Worm (Caenorhabditis elegans) whole organism, late embryonic: Measurements from ENCODE around the gene ctr-9.

Experiments used
- C08G9.2 ChIP-seq: sonication (generic microtip); optimal IDR thresholded peaks from 2 replicates; lab custom pipeline; 2016; ENCODE audit warnings: mild to moderate bottlenecking, missing genetic modification characterization, moderate library complexity, missing compliant biosample characterization
- C38D4.7 ChIP-seq: fragments of 200-800 bp; sonication (Bioruptor generic); optimal IDR thresholded peaks from 2 replicates; lab custom pipeline; 2018; ENCODE audit warnings: mild to moderate bottlenecking, missing genetic modification characterization, moderate library complexity, missing compliant biosample characterization
- K02D7.2 ChIP-seq: sonication (generic microtip); optimal IDR thresholded peaks from 2 replicates; lab custom pipeline; 2017; ENCODE audit warnings: mild to moderate bottlenecking, missing genetic modification characterization, missing compliant biosample characterization
- T23F11.4 ChIP-seq: fragments of 200-800 bp; sonication (Bioruptor generic); optimal IDR thresholded peaks from 2 replicates; lab custom pipeline; 2018; ENCODE audit warnings: mild to moderate bottlenecking, missing genetic modification characterization, missing compliant biosample characterization
- Y22D7AL.16 ChIP-seq: sonication (generic microtip); optimal IDR thresholded peaks from 2 replicates; lab custom pipeline; 2016; ENCODE audit warnings: missing genetic modification characterization, missing compliant biosample characterization
- ahr-1 ChIP-seq: sonication (generic microtip); optimal IDR thresholded peaks from 2 replicates; lab custom pipeline; 2016; ENCODE audit warnings: missing genetic modification characterization, missing compliant biosample characterization
- ama-1 ChIP-seq: fragments of 150-350 bp; optimal IDR thresholded peaks from 2 replicates; lab custom pipeline; 2014
- ceh-14 ChIP-seq: sonication (generic microtip); optimal IDR thresholded peaks from 2 replicates; lab custom pipeline; 2016; ENCODE audit warnings: missing genotype, missing genetic modification characterization, missing compliant biosample characterization
- ceh-18 ChIP-seq: sonication (generic microtip); optimal IDR thresholded peaks from 2 replicates; lab custom pipeline; 2016; ENCODE audit warnings: missing genetic modification characterization, missing compliant biosample characterization
- ceh-2 ChIP-seq: sonication (generic microtip); optimal IDR thresholded peaks from 2 replicates; lab custom pipeline; 2016; ENCODE audit warnings: missing genotype, missing genetic modification characterization, missing compliant biosample characterization
- ceh-30 ChIP-seq: fragments of 150-350 bp; optimal IDR thresholded peaks from 2 replicates; lab custom pipeline; 2014; ENCODE audit warnings: missing biosample characterization, missing genetic modification characterization
- ceh-31 ChIP-seq: sonication (generic microtip); optimal IDR thresholded peaks from 2 replicates; lab custom pipeline; 2016; ENCODE audit warnings: missing genetic modification characterization, missing compliant biosample characterization
- ceh-34 ChIP-seq: sonication (generic microtip); optimal IDR thresholded peaks from 2 replicates; lab custom pipeline; 2016; ENCODE audit warnings: mild to moderate bottlenecking, missing genetic modification characterization, missing compliant biosample characterization
- ceh-48 ChIP-seq: sonication (generic microtip); optimal IDR thresholded peaks from 2 replicates; lab custom pipeline; 2016; ENCODE audit warnings: missing genetic modification characterization, inconsistent platforms, missing compliant biosample characterization
- ceh-6 ChIP-seq: fragments of 200-800 bp; sonication (Bioruptor generic); optimal IDR thresholded peaks from 2 replicates; lab custom pipeline; 2018; ENCODE audit warnings: mild to moderate bottlenecking, missing genetic modification characterization, missing compliant biosample characterization
- ceh-9 ChIP-seq: sonication (generic microtip); optimal IDR thresholded peaks from 2 replicates; lab custom pipeline; 2016; ENCODE audit warnings: mild to moderate bottlenecking, missing genetic modification characterization, inconsistent platforms, missing compliant biosample characterization
- che-1 ChIP-seq: sonication (generic microtip); optimal IDR thresholded peaks from 2 replicates; lab custom pipeline; 2016; ENCODE audit warnings: mild to moderate bottlenecking, missing genetic modification characterization, missing compliant biosample characterization
- elt-2 ChIP-seq: sonication (generic microtip); optimal IDR thresholded peaks from 2 replicates; lab custom pipeline; 2016; ENCODE audit warnings: missing genetic modification reagents, missing genetic modification characterization, missing compliant biosample characterization
- elt-4 ChIP-seq: sonication (generic microtip); optimal IDR thresholded peaks from 2 replicates; lab custom pipeline; 2016; ENCODE audit warnings: missing genetic modification characterization, missing compliant biosample characterization
- ets-4 ChIP-seq: sonication (generic microtip); optimal IDR thresholded peaks from 2 replicates; lab custom pipeline; 2016; ENCODE audit warnings: missing genetic modification characterization, missing compliant biosample characterization
- fkh-10 ChIP-seq: fragments of 150-350 bp; optimal IDR thresholded peaks from 2 replicates; lab custom pipeline; 2014; ENCODE audit warnings: missing biosample characterization, missing genetic modification reagents, missing genetic modification characterization
- fkh-6 ChIP-seq: sonication (generic microtip); optimal IDR thresholded peaks from 2 replicates; lab custom pipeline; 2016; ENCODE audit warnings: missing genetic modification characterization, missing compliant biosample characterization
- gmeb-2 ChIP-seq: sonication (generic microtip); optimal IDR thresholded peaks from 2 replicates; lab custom pipeline; 2016; ENCODE audit warnings: missing genetic modification characterization, inconsistent platforms, missing compliant biosample characterization
- hlh-13 ChIP-seq: fragments of 200-800 bp; sonication (Bioruptor generic); optimal IDR thresholded peaks from 2 replicates; lab custom pipeline; 2018; ENCODE audit warnings: mild to moderate bottlenecking, missing genetic modification characterization, missing compliant biosample characterization
- hlh-30 ChIP-seq: sonication (generic microtip); optimal IDR thresholded peaks from 2 replicates; lab custom pipeline; 2017; ENCODE audit warnings: antibody characterized with exemption, missing genetic modification characterization, missing compliant biosample characterization; ENCODE audit not compliant: insufficient read depth
- hlh-6 ChIP-seq: sonication (generic microtip); optimal IDR thresholded peaks from 2 replicates; lab custom pipeline; 2016; ENCODE audit warnings: missing genotype, missing genetic modification characterization, missing compliant biosample characterization
- lim-6 ChIP-seq: sonication (generic microtip); optimal IDR thresholded peaks from 2 replicates; lab custom pipeline; 2016; ENCODE audit warnings: missing genetic modification characterization, missing compliant biosample characterization
- lin-11 ChIP-seq: fragments of 200-800 bp; sonication (Bioruptor generic); optimal IDR thresholded peaks from 2 replicates; lab custom pipeline; 2018; ENCODE audit warnings: mild to moderate bottlenecking, missing genetic modification characterization, missing compliant biosample characterization
- mec-3 ChIP-seq: sonication (generic microtip); optimal IDR thresholded peaks from 2 replicates; lab custom pipeline; 2016; ENCODE audit warnings: borderline replicate concordance, missing genetic modification characterization, missing compliant biosample characterization
- nfya-1 ChIP-seq: sonication (generic microtip); optimal IDR thresholded peaks from 2 replicates; lab custom pipeline; 2017; ENCODE audit warnings: missing genetic modification characterization, mild to moderate bottlenecking, missing compliant biosample characterization, antibody characterized with exemption, moderate library complexity
- nhr-11 ChIP-seq: fragments of 150-350 bp; optimal IDR thresholded peaks from 2 replicates; lab custom pipeline; 2014; ENCODE audit warnings: missing biosample characterization, missing genetic modification characterization
- nhr-232 ChIP-seq: sonication (generic microtip); optimal IDR thresholded peaks from 2 replicates; lab custom pipeline; 2016; ENCODE audit warnings: missing genetic modification characterization, missing compliant biosample characterization
- pag-3 ChIP-seq: sonication (generic microtip); optimal IDR thresholded peaks from 2 replicates; lab custom pipeline; 2016; ENCODE audit warnings: missing compliant biosample characterization, missing genetic modification characterization, borderline replicate concordance
- pat-9 ChIP-seq: fragments of 200-800 bp; sonication (Bioruptor generic); optimal IDR thresholded peaks from 2 replicates; lab custom pipeline; 2018; ENCODE audit warnings: mild to moderate bottlenecking, missing genetic modification characterization, moderate library complexity, missing compliant biosample characterization
- pax-1 ChIP-seq: fragments of 150-350 bp; optimal IDR thresholded peaks from 2 replicates; lab custom pipeline; 2014; ENCODE audit warnings: missing biosample characterization, missing genetic modification characterization
- pha-2 ChIP-seq: sonication (generic microtip); optimal IDR thresholded peaks from 2 replicates; lab custom pipeline; 2017; ENCODE audit warnings: mild to moderate bottlenecking, missing genetic modification characterization, missing compliant biosample characterization
- pha-4 ChIP-seq: fragments of 150-350 bp; optimal IDR thresholded peaks from 2 replicates; lab custom pipeline; 2018; ENCODE audit warnings: missing biosample characterization, missing genetic modification reagents, missing genetic modification characterization
- pros-1 ChIP-seq: fragments of 150-350 bp; optimal IDR thresholded peaks from 2 replicates; lab custom pipeline; 2014; ENCODE audit warnings: missing biosample characterization, missing genetic modification reagents, missing genetic modification characterization
- ref-2 ChIP-seq: sonication (generic microtip); optimal IDR thresholded peaks from 2 replicates; lab custom pipeline; 2016; ENCODE audit warnings: missing genetic modification characterization, missing compliant biosample characterization
- rnt-1 ChIP-seq: sonication (generic microtip); optimal IDR thresholded peaks from 2 replicates; lab custom pipeline; 2016; ENCODE audit warnings: missing genetic modification characterization, missing compliant biosample characterization
- sdc-2 ChIP-seq: sonication (generic microtip); optimal IDR thresholded peaks from 2 replicates; lab custom pipeline; 2016; ENCODE audit warnings: missing genotype, missing genetic modification characterization, missing compliant biosample characterization
- sox-2 ChIP-seq: fragments of 200-800 bp; sonication (Bioruptor generic); IDR thresholded peaks from 2 replicates; pipeline ENCODE4 v1.3.6; 2022; ENCODE audit warnings: missing genetic modification reagents, missing genetic modification characterization, missing compliant biosample characterization
- sox-4 ChIP-seq: sonication (generic microtip); optimal IDR thresholded peaks from 2 replicates; lab custom pipeline; 2017; ENCODE audit warnings: mild to moderate bottlenecking, missing genetic modification characterization, inconsistent platforms, missing compliant biosample characterization
- syd-9 ChIP-seq: sonication (generic microtip); optimal IDR thresholded peaks from 2 replicates; lab custom pipeline; 2016; ENCODE audit warnings: mild to moderate bottlenecking, missing genetic modification characterization, moderate library complexity, missing compliant biosample characterization
- tbx-2 ChIP-seq: sonication (generic microtip); optimal IDR thresholded peaks from 2 replicates; lab custom pipeline; 2016; ENCODE audit warnings: missing genetic modification characterization, missing compliant biosample characterization
- tbx-7 ChIP-seq: sonication (generic microtip); optimal IDR thresholded peaks from 2 replicates; lab custom pipeline; 2016; ENCODE audit warnings: missing genotype, missing genetic modification characterization, missing compliant biosample characterization
- ttx-3 ChIP-seq: sonication (generic microtip); optimal IDR thresholded peaks from 2 replicates; lab custom pipeline; 2016; ENCODE audit warnings: missing genetic modification reagents, missing genetic modification characterization, missing compliant biosample characterization
- unc-42 ChIP-seq: sonication (generic microtip); optimal IDR thresholded peaks from 2 replicates; lab custom pipeline; 2016; ENCODE audit warnings: missing genotype, missing genetic modification characterization, missing compliant biosample characterization
- unc-55 ChIP-seq: sonication (generic microtip); optimal IDR thresholded peaks from 2 replicates; lab custom pipeline; 2017; ENCODE audit warnings: missing biosample characterization, missing genetic modification reagents, missing genetic modification characterization
- zip-5 ChIP-seq: sonication (generic microtip); optimal IDR thresholded peaks from 2 replicates; lab custom pipeline; 2016; ENCODE audit warnings: missing genetic modification characterization, missing compliant biosample characterization

ctr-9 gene

DNA sequence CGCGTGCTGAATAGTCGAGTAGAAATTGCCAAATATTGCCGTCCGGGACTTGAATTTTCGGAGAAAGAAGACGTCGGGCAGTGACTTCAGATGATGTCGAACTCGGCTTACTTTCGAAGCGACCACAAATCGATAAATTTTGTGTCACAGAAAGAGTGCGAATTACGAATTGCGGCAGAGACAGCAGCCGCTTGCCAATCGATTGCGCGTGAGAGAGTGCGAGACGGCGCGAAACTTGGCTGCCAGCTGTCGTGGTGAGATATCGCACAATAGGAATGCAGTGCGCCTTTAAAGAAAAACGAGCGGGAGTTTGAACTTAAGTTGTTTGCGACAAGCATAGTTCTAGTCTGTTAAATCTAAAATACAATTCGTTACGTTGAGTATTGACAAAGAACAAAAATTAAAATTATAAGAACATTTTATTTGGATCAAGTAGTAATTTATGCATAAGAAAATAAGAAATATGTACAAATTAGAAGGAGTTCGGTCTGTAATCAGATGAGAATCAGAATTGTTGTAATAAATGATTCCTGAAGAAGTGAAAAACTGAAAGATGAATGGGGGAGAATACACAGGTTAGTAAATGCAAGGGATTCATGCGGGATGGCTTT is 47.7 kb upstream of the ctr-9 start, which contains the start of gene pir-2 (continued):
- no peak for TF ChIP-seq pat-9 (tag; lab: Kevin White, UChicago)
- TF ChIP-seq pag-3, result no peak
- no peak for TF ChIP-seq T23F11.4 (GFP tag; lab: Kevin White, UChicago)
- TF ChIP-seq ref-2 (tag; lab: Kevin White, UChicago), result no peak
- no peak for TF ChIP-seq ahr-1 (tag; lab: Kevin White, UChicago)
- TF ChIP-seq zip-5 (tag; lab: Kevin White, UChicago), result no peak
- TF ChIP-seq C08G9.2, result no peak
- TF ChIP-seq tbx-7 (tag; lab: Kevin White, UChicago), result no peak
- TF ChIP-seq sdc-2, result no peak
- no peak for TF ChIP-seq lin-11 (tag; lab: Kevin White, UChicago)
- TF ChIP-seq K02D7.2 (tag; lab: Kevin White, UChicago), result no peak
- TF ChIP-seq ceh-48 (tag; lab: Kevin White, UChicago), result peak; percentile 99
- no peak for TF ChIP-seq nhr-11
- no peak for TF ChIP-seq che-1 (tag; lab: Kevin White, UChicago)
- no peak for TF ChIP-seq hlh-6
- TF ChIP-seq elt-2 (tag; lab: Kevin White, UChicago), result no peak
- no peak for TF ChIP-seq nhr-232 (tag; lab: Kevin White, UChicago)
- no peak for TF ChIP-seq ama-1 (lab: Kevin White, UChicago)
- no peak for TF ChIP-seq syd-9
- peak; percentile 64 for TF ChIP-seq unc-42 (tag; lab: Kevin White, UChicago)
- TF ChIP-seq pha-2 (tag; lab: Kevin White, UChicago), result peak; percentile 21
- peak; percentile 52 for TF ChIP-seq pax-1
- peak; percentile 67 for TF ChIP-seq ceh-18 (tag; lab: Kevin White, UChicago)
- no peak for TF ChIP-seq mec-3 (tag; lab: Kevin White, UChicago)
- no peak for TF ChIP-seq hlh-13 (GFP tag; lab: Kevin White, UChicago)
- TF ChIP-seq nfya-1, result peak; percentile 92
- TF ChIP-seq gmeb-2 (tag; lab: Kevin White, UChicago), result no peak
- TF ChIP-seq pros-1, result peak; percentile 21
- TF ChIP-seq elt-4 (tag; lab: Kevin White, UChicago), result no peak
- no peak for TF ChIP-seq fkh-10 (GFP tag; lab: Kevin White, UChicago)
- no peak for TF ChIP-seq Y22D7AL.16 (tag; lab: Kevin White, UChicago)
- peak; percentile 64 for TF ChIP-seq rnt-1 (tag; lab: Kevin White, UChicago)
- peak; percentile 77 for TF ChIP-seq ceh-31 (tag; lab: Kevin White, UChicago)
- TF ChIP-seq sox-4, result no peak
- no peak for TF ChIP-seq C38D4.7
- no peak for TF ChIP-seq lim-6 (tag; lab: Kevin White, UChicago)
- TF ChIP-seq, all 69 proteins: peak for 22

- no peak for TF ChIP-seq nhr-232 (tag; lab: Kevin White, UChicago)
- no peak for TF ChIP-seq pax-1
- TF ChIP-seq fkh-6, result no peak
- no peak for TF ChIP-seq che-1 (tag; lab: Kevin White, UChicago)
- TF ChIP-seq T23F11.4 (GFP tag; lab: Kevin White, UChicago), result no peak
- TF ChIP-seq zip-5 (tag; lab: Kevin White, UChicago), result no peak
- no peak for TF ChIP-seq ceh-30
- no peak for TF ChIP-seq lim-6 (tag; lab: Kevin White, UChicago)
- TF ChIP-seq ceh-6, result no peak
- TF ChIP-seq pag-3, result no peak
- no peak for TF ChIP-seq pha-4 (tag; lab: Kevin White, UChicago)
These were observed 41.4 kb upstream of the ctr-9 start, which contains the start of gene F54C8.6 for ce11 chrIII:9449831-9450230. TSS of gene F54C8.6 (minus strand) at chrIII:9449931.

DNA sequence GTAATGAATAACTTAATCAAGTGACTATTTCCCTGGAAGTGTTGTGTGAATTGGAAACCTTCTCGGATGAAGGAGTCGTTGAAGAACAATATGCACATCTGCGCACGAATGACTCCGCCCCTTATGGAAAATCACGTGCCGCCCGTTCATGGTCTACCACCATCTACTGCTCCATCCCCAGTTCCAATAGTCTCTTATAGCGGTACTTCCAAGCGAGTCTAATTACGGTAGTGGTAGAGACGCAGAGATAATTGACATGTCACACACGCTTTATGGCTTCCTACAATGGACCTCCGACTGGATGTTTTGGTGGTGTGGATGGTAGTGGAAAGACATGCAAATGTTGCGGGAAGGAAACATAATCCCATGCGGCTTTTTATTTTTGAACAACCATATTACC is 40.3 kb upstream of the ctr-9 start:
- TF ChIP-seq nfya-1 (peak; percentile 41), ref-2 (tag; lab: Kevin White, UChicago) (peak; percentile 51), ceh-14 (peak; percentile 19), hlh-30 (peak; percentile 93), pax-1 (no peak), ceh-2 (tag; lab: Kevin White, UChicago) (no peak), ceh-34 (tag; lab: Kevin White, UChicago) (peak; percentile 58), zip-5 (tag; lab: Kevin White, UChicago) (no peak), tbx-2 (tag; lab: Kevin White, UChicago) (peak; percentile 15), ceh-31 (tag; lab: Kevin White, UChicago) (peak; percentile 92), ttx-3 (tag; lab: Kevin White, UChicago) (no peak), unc-55 (GFP tag; lab: Kevin White, UChicago) (peak; percentile 40), fkh-10 (GFP tag; lab: Kevin White, UChicago) (no peak), ceh-9 (no peak), ets-4 (no peak), sox-2 (peak; percentile 10; the same call in 1 of the 2 replicates)
